Fruit fly (Drosophila melanogaster) whole organism, embryonic: ENCODE data around the gene Lipt2.

Experiments used
- Aef1 ChIP-seq: fragments of 200-800 bp; sonication (Bioruptor generic); IDR thresholded peaks from 3 replicates; pipeline ENCODE4 v1.3.6; 2022; ENCODE audit warnings: missing biosample characterization, missing genetic modification characterization
- BEAF-32 ChIP-seq: fragments of 200-800 bp; sonication (Bioruptor generic); optimal IDR thresholded peaks from 3 replicates; lab custom pipeline; 2017; ENCODE audit warnings: missing biosample characterization, missing genetic modification characterization, mild to moderate bottlenecking, moderate library complexity, missing genetic modification reagents
- CG11504 ChIP-seq: fragments of 200-800 bp; sonication (Bioruptor generic); optimal IDR thresholded peaks from 3 replicates; lab custom pipeline; 2019; ENCODE audit warnings: missing biosample characterization, mild to moderate bottlenecking, missing genetic modification characterization, moderate library complexity
- CG13894 ChIP-seq: fragments of 200-800 bp; sonication (Bioruptor generic); optimal IDR thresholded peaks from 3 replicates; lab custom pipeline; 2018; ENCODE audit warnings: missing biosample characterization, mild to moderate bottlenecking, missing genetic modification characterization, moderate library complexity
- CG1529 ChIP-seq: fragments of 200-800 bp; sonication (Bioruptor generic); optimal IDR thresholded peaks from 3 replicates; lab custom pipeline; 2018; ENCODE audit warnings: missing biosample characterization, missing genetic modification characterization
- CG15514 ChIP-seq: fragments of 200-800 bp; sonication (Bioruptor generic); optimal IDR thresholded peaks from 3 replicates; lab custom pipeline; 2017; ENCODE audit warnings: missing biosample characterization, missing genetic modification characterization, mild to moderate bottlenecking, moderate library complexity, missing genetic modification reagents
- CG1792 ChIP-seq: fragments of 200-800 bp; sonication (Bioruptor generic); optimal IDR thresholded peaks from 2 replicates; lab custom pipeline; 2016; ENCODE audit warnings: missing biosample characterization, missing genetic modification characterization
- CG4404 ChIP-seq: fragments of 200-800 bp; sonication (Bioruptor generic); IDR thresholded peaks from 2 replicates; pipeline ENCODE4 v1.3.6; 2022; ENCODE audit warnings: missing biosample characterization, missing genetic modification characterization
- CG5180 ChIP-seq: fragments of 200-800 bp; sonication (Bioruptor generic); optimal IDR thresholded peaks from 3 replicates; lab custom pipeline; 2017; ENCODE audit warnings: missing biosample characterization, missing genetic modification characterization, mild to moderate bottlenecking, moderate library complexity, missing genetic modification reagents
- CG6654 ChIP-seq: fragments of 200-800 bp; sonication (Bioruptor generic); optimal IDR thresholded peaks from 2 replicates; lab custom pipeline; 2017; ENCODE audit warnings: missing biosample characterization, mild to moderate bottlenecking, missing genetic modification characterization
- CG6683 ChIP-seq: fragments of 200-800 bp; sonication (Bioruptor generic); optimal IDR thresholded peaks from 2 replicates; lab custom pipeline; 2017; ENCODE audit warnings: missing biosample characterization, mild to moderate bottlenecking, missing genetic modification characterization, missing genetic modification reagents
- CG7786 ChIP-seq: fragments of 200-800 bp; sonication (Bioruptor generic); optimal IDR thresholded peaks from 2 replicates; lab custom pipeline; 2016; ENCODE audit warnings: missing biosample characterization, missing genetic modification characterization
- CG7928 ChIP-seq: fragments of 200-800 bp; sonication (Bioruptor generic); optimal IDR thresholded peaks from 2 replicates; lab custom pipeline; 2017; ENCODE audit warnings: missing biosample characterization, mild to moderate bottlenecking, missing genetic modification characterization
- Chrac-16 ChIP-seq: fragments of 200-800 bp; sonication (Bioruptor generic); optimal IDR thresholded peaks from 3 replicates; lab custom pipeline; 2016; ENCODE audit warnings: missing biosample characterization, missing genetic modification characterization
- D19A ChIP-seq: fragments of 200-800 bp; optimal IDR thresholded peaks from 3 replicates; lab custom pipeline; 2019; ENCODE audit warnings: missing biosample characterization, mild to moderate bottlenecking, missing genetic modification characterization, moderate library complexity
- Dll ChIP-seq: fragments of 200-800 bp; sonication (Bioruptor generic); IDR thresholded peaks from 4 replicates; pipeline ENCODE4 v1.3.6; 2022; ENCODE audit warnings: missing biosample characterization, missing genetic modification characterization; ENCODE audit not compliant: partially characterized antibody
- Eip74EF ChIP-seq, 2 experiments: fragments of 200-800 bp in 1 of 2; fragments of >200 bp in 1 of 2; sonication (Bioruptor generic) in 1 of 2; optimal IDR thresholded peaks; 2 replicates each; lab custom pipeline; 2017 to 2019; ENCODE audit warnings: missing biosample characterization in 2 of 2, missing genetic modification characterization in 2 of 2, mild to moderate bottlenecking in 1 of 2, moderate library complexity in 1 of 2
- Hand ChIP-seq: fragments of 200-800 bp; sonication (Bioruptor generic); optimal IDR thresholded peaks from 2 replicates; lab custom pipeline; 2017; ENCODE audit warnings: mild to moderate bottlenecking, missing biosample characterization, missing genetic modification reagents, missing genetic modification characterization
- Hr39 ChIP-seq: fragments of >200 bp; optimal IDR thresholded peaks from 2 replicates; lab custom pipeline; 2017
- Mad ChIP-seq: fragments of 200-800 bp; sonication (Bioruptor generic); optimal IDR thresholded peaks from 2 replicates; lab custom pipeline; 2016; ENCODE audit warnings: missing biosample characterization, missing genetic modification characterization
- Med ChIP-seq: fragments of 200-800 bp; sonication (Bioruptor generic); peaks from one replicate; lab custom pipeline; 2016; ENCODE audit warnings: missing biosample characterization, missing genetic modification characterization, mild to moderate bottlenecking, inconsistent platforms, moderate library complexity
- NK7.1 ChIP-seq: fragments of 200-800 bp; sonication (Bioruptor generic); optimal IDR thresholded peaks from 3 replicates; lab custom pipeline; 2016; ENCODE audit warnings: missing biosample characterization, missing genetic modification characterization
- ase ChIP-seq: fragments of 200-800 bp; sonication (Bioruptor generic); IDR thresholded peaks from 3 replicates; pipeline ENCODE4 v1.3.6; 2022; ENCODE audit warnings: missing biosample characterization, missing genetic modification characterization
- ato ChIP-seq: fragments of 200-800 bp; sonication (Bioruptor generic); IDR thresholded peaks from 2 replicates; pipeline ENCODE4 v1.3.6; 2022; ENCODE audit warnings: missing biosample characterization, missing genetic modification characterization; ENCODE audit not compliant: partially characterized antibody
- bab2 ChIP-seq: fragments of 200-800 bp; sonication (Bioruptor generic); optimal IDR thresholded peaks from 2 replicates; lab custom pipeline; 2016; ENCODE audit warnings: missing biosample characterization, missing genetic modification characterization
- ewg ChIP-seq: fragments of 200-800 bp; sonication (Bioruptor generic); optimal IDR thresholded peaks from 3 replicates; lab custom pipeline; 2017; ENCODE audit warnings: mild to moderate bottlenecking, missing biosample characterization, missing genetic modification reagents, missing genetic modification characterization
- fd102C ChIP-seq: fragments of 200-800 bp; sonication (Bioruptor generic); optimal IDR thresholded peaks from 2 replicates; lab custom pipeline; 2018; ENCODE audit warnings: missing biosample characterization, mild to moderate bottlenecking, missing genetic modification characterization, moderate library complexity
- fru ChIP-seq: fragments of >200 bp; optimal IDR thresholded peaks from 2 replicates; lab custom pipeline; 2017
- nom ChIP-seq: fragments of 200-800 bp; sonication (Bioruptor generic); optimal IDR thresholded peaks from 2 replicates; lab custom pipeline; 2017; ENCODE audit warnings: missing biosample characterization, missing genetic modification characterization, mild to moderate bottlenecking, moderate library complexity, missing genetic modification reagents
- prd ChIP-seq, 3 experiments: fragments of >200 bp in 2 of 3; fragments of 200-800 bp in 1 of 3; sonication (Bioruptor generic) in 1 of 3; optimal IDR thresholded peaks in 2 of 3; IDR thresholded peaks in 1 of 3; 2 replicates in 2 of 3; 3 replicates in 1 of 3; pipeline versions ENCODE4 v1.3.6 to Lab custom; 2017 to 2022; ENCODE audit warnings: missing biosample characterization in 1 of 3, missing genetic modification characterization in 1 of 3
- pros ChIP-seq: fragments of 200-800 bp; sonication (Bioruptor generic); optimal IDR thresholded peaks from 3 replicates; lab custom pipeline; 2019; ENCODE audit warnings: missing biosample characterization, mild to moderate bottlenecking, missing genetic modification characterization, moderate library complexity
- schlank ChIP-seq: fragments of 200-800 bp; sonication (Bioruptor generic); optimal IDR thresholded peaks from 2 replicates; lab custom pipeline; 2018; ENCODE audit warnings: missing biosample characterization, mild to moderate bottlenecking, missing genetic modification characterization
- sima ChIP-seq: fragments of 200-800 bp; sonication (Bioruptor generic); optimal IDR thresholded peaks from 2 replicates; lab custom pipeline; 2016; ENCODE audit warnings: missing biosample characterization, missing genetic modification characterization
- sisA ChIP-seq: fragments of 200-800 bp; sonication (Bioruptor generic); IDR thresholded peaks from 2 replicates; pipeline ENCODE4 v1.3.6; 2022; ENCODE audit warnings: missing biosample characterization, missing genetic modification characterization
- stwl ChIP-seq: fragments of 200-800 bp; sonication (Bioruptor generic); optimal IDR thresholded peaks from 3 replicates; lab custom pipeline; 2018; ENCODE audit warnings: missing biosample characterization, mild to moderate bottlenecking, missing genetic modification characterization, moderate library complexity

Lipt2 gene

DNA sequence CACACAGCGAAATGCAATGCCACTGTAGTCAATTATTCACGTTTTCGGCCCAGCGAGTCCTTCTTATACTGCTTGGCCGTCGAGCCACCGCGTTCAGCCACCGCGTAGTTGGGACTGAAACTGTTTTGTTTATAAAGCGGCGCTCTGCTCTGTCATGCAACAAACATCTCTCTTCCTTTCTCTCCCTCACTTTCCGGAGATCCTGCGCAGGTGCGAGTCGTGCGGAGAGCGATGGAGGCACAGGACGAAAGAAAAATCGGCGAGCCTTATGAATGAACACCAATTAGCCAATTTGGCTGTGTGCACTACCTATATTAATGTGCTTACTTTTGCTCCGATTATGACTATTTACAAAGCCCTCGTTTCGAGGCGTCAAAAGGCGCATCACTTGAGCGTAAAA is 17.6 kb downstream of the Lipt2 start, which contains the start of gene CG32944 (continued):
- no peak for TF ChIP-seq Hr39
- no peak for TF ChIP-seq Mad
- TF ChIP-seq Hand: peak; percentile 10
- peak; percentile 45 for TF ChIP-seq CG13894 (tag; lab: Kevin White, UChicago)
- no peak for TF ChIP-seq stwl (tag; lab: Kevin White, UChicago)
- peak; percentile 69 for TF ChIP-seq Med (GFP tag; lab: Kevin White, UChicago)
- TF ChIP-seq Dll (GFP tag; lab: Robert Waterston, UW): no peak
- TF ChIP-seq ase (GFP tag; lab: Robert Waterston, UW): no peak
- no peak for TF ChIP-seq Eip74EF (GFP tag; optimal IDR thresholded peaks at IDR 0.05; lab: Kevin White, UChicago)
- peak; percentile 13 for TF ChIP-seq CG5180
- TF ChIP-seq schlank (tag; lab: Kevin White, UChicago): no peak
- TF ChIP-seq ewg (GFP tag; lab: Kevin White, UChicago): peak; percentile 93
- TF ChIP-seq CG15514 (GFP tag; lab: Kevin White, UChicago): no peak
- no peak for TF ChIP-seq BEAF-32 (GFP tag; lab: Kevin White, UChicago)

DNA sequence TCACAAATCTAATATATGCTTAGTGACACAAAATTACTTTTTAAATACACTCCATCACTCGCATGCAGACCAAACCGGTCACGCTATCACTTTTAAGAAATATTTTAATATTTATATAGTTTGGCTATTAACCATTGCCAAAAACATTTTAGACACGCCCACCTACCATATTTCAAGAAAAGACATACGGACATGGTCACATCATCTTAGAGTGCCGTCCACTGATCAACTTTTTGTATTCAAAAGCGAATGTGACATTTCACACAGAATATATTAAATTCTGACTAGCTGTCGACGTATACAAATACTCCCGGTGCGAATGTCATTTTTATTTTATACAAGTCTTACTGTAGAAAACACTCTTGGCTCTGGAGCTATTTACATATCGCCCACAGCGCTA is 21.0 kb downstream of the Lipt2 start, which contains the start of gene CG31528:
Gene CG31528 (plus strand): TSS at position 301 of the 400 bp plus-strand sequence.
- TF ChIP-seq sima: no peak
- TF ChIP-seq CG6654: no peak
- TF ChIP-seq CG11504 (tag; lab: Kevin White, UChicago): no peak
- no peak for TF ChIP-seq CG1529 (GFP tag; lab: Kevin White, UChicago)
- no peak for TF ChIP-seq ato (GFP tag; lab: Robert Waterston, UW)

- TF ChIP-seq Aef1: no peak
- TF ChIP-seq CG6683 (GFP tag; lab: Kevin White, UChicago): no peak
- no peak for TF ChIP-seq fd102C (GFP tag; lab: Kevin White, UChicago)
- no peak for TF ChIP-seq CG7786
- no peak for TF ChIP-seq bab2 (GFP tag; lab: Kevin White, UChicago)
- TF ChIP-seq pros (GFP tag; lab: Kevin White, UChicago): no peak
- TF ChIP-seq CG7928 (GFP tag; lab: Kevin White, UChicago): no peak
- TF ChIP-seq stwl (tag; lab: Kevin White, UChicago): no peak
- no peak for TF ChIP-seq nom (GFP tag; lab: Kevin White, UChicago)
- TF ChIP-seq CG4404: no peak
- no peak for TF ChIP-seq CG5180
- TF ChIP-seq fru: no peak
- no peak for TF ChIP-seq sisA (GFP tag; lab: Robert Waterston, UW)
- TF ChIP-seq NK7.1 (GFP tag; lab: Kevin White, UChicago): no peak
- TF ChIP-seq CG1792 (GFP tag; lab: Kevin White, UChicago): no peak
- no peak for TF ChIP-seq D19A (tag; lab: Kevin White, UChicago)
- no peak for TF ChIP-seq prd (optimal IDR thresholded peaks at IDR 0.05; lab: Kevin White, UChicago)
- TF ChIP-seq prd (GFP tag; IDR thresholded peaks at IDR 0.05; lab: Robert Waterston, UW): no peak
- no peak for TF ChIP-seq Chrac-16 (GFP tag; lab: Kevin White, UChicago)
These were observed 29.8 kb downstream of the Lipt2 start for dm6 chr3R:4407325-4407724.
